Fruit fly (Drosophila melanogaster): Measurements from ENCODE around the gene acs.

Gene acs

DNA sequence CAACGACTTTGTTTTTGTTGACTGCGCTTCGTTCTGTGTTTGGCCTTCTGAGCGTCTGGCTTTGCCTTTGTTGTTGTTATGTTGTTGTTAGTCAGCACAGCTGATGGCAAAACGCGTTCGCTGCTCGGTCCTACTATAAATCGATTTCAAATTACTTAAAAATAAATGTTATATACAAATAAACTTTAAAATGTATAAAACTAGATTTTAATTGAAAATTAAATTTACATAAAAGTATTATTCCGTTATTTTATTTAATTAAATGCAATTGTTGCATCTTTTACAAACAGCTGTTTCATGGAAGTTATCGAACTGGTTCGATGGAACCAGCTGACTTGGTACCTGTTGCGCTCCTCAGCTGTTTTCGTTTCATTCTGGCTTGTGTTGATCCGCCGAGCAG, 7.3 kb upstream of the acs start, which contains the start of gene mv:
Gene mv, minus strand, starts transcription at position 80 of the 400 bp plus-strand sequence.
- no peak for TF ChIP-seq ind (GFP tag; optimal IDR thresholded peaks at IDR 0.05)
- TF ChIP-seq hbn (GFP tag; IDR thresholded peaks at IDR 0.05; ENCODE audit: partially characterized antibody), result peak; percentile 37; the same call in 1 of the 2 replicates
- no peak for TF ChIP-seq CG11093 (GFP tag; IDR thresholded peaks at IDR 0.05)
- TF ChIP-seq tx (GFP tag; optimal IDR thresholded peaks at IDR 0.05), result no peak
- no peak for TF ChIP-seq CG3281 (GFP tag; optimal IDR thresholded peaks at IDR 0.05)
- no peak for TF ChIP-seq CG18764 (GFP tag; optimal IDR thresholded peaks at IDR 0.05)
- TF ChIP-seq YL-1 (GFP tag; optimal IDR thresholded peaks at IDR 0.05), result peak; percentile 23
- TF ChIP-seq CG6175 (GFP tag; IDR thresholded peaks at IDR 0.05), result no peak
- peak; percentile 33; the same call in 2 of the 3 replicates for TF ChIP-seq Aef1 (GFP tag; IDR thresholded peaks at IDR 0.05)
- no peak for TF ChIP-seq pfk (GFP tag; optimal IDR thresholded peaks at IDR 0.05)
- TF ChIP-seq CG18011 (GFP tag; optimal IDR thresholded peaks at IDR 0.05), result no peak
- TF ChIP-seq Max (GFP tag; optimal IDR thresholded peaks at IDR 0.05), result no peak
- no peak for TF ChIP-seq CG32532 (GFP tag; IDR thresholded peaks at IDR 0.05)
- no peak for TF ChIP-seq grn (GFP tag; optimal IDR thresholded peaks at IDR 0.05)
- peak; percentile 53 for TF ChIP-seq gfzf (GFP tag; optimal IDR thresholded peaks at IDR 0.05)
- peak; percentile 45 for TF ChIP-seq CG14710 (tag; optimal IDR thresholded peaks at IDR 0.05)
- TF ChIP-seq CG34376 (GFP tag; optimal IDR thresholded peaks at IDR 0.05), result no peak
- peak; percentile 16 for TF ChIP-seq MESR4 (GFP tag; optimal IDR thresholded peaks at IDR 0.05)
- peak; percentile 48 for TF ChIP-seq sens (GFP tag)
- TF ChIP-seq CG4424 (GFP tag; optimal IDR thresholded peaks at IDR 0.05), result no peak
- no peak for TF ChIP-seq CG8388 (GFP tag; optimal IDR thresholded peaks at IDR 0.05)
- peak; percentile 6 for TF ChIP-seq hkb (optimal IDR thresholded peaks at IDR 0.05)
- no peak for TF ChIP-seq hkb (GFP tag; IDR thresholded peaks at IDR 0.05)
- peak; percentile 31; the same call in 1 of the 2 replicates for TF ChIP-seq amos (GFP tag; IDR thresholded peaks at IDR 0.05; ENCODE audit: partially characterized antibody)
- no peak for TF ChIP-seq Dbx (GFP tag; IDR thresholded peaks at IDR 0.05)
- peak; percentile 99 for TF ChIP-seq CG15514 (GFP tag; optimal IDR thresholded peaks at IDR 0.05)
- no peak for TF ChIP-seq CG1792 (GFP tag; optimal IDR thresholded peaks at IDR 0.05)
- TF ChIP-seq phol (tag; optimal IDR thresholded peaks at IDR 0.05), result no peak
- no peak for TF ChIP-seq Antp (GFP tag; optimal IDR thresholded peaks at IDR 0.05)
- no peak for TF ChIP-seq insv (GFP tag; optimal IDR thresholded peaks at IDR 0.05)
- TF ChIP-seq CG8924 (tag; optimal IDR thresholded peaks at IDR 0.05), result peak; percentile 19
- TF ChIP-seq sima (GFP tag; optimal IDR thresholded peaks at IDR 0.05), result no peak
- TF ChIP-seq CG16779 (GFP tag; IDR thresholded peaks at IDR 0.05), result no peak
- TF ChIP-seq Oli (tag; optimal IDR thresholded peaks at IDR 0.05), result no peak
- peak; percentile 31 for TF ChIP-seq CG2712 (tag; optimal IDR thresholded peaks at IDR 0.05)
- peak; percentile 11 for TF ChIP-seq CG11504 (tag; optimal IDR thresholded peaks at IDR 0.05)
- TF ChIP-seq scrt (GFP tag; optimal IDR thresholded peaks at IDR 0.05), result peak; percentile 97
- TF ChIP-seq CG9797 (GFP tag; optimal IDR thresholded peaks at IDR 0.05), result peak; percentile 61
- no peak for TF ChIP-seq CG6854 (GFP tag; optimal IDR thresholded peaks at IDR 0.05)
- TF ChIP-seq CG12942 (GFP tag; optimal IDR thresholded peaks at IDR 0.05), result no peak
- TF ChIP-seq CG31441 (GFP tag; IDR thresholded peaks at IDR 0.05), result peak; percentile 22; the same call in 1 of the 2 replicates
- no peak for TF ChIP-seq CG2120 (GFP tag; optimal IDR thresholded peaks at IDR 0.05)
- no peak for TF ChIP-seq CG12071 (GFP tag; optimal IDR thresholded peaks at IDR 0.05)
- TF ChIP-seq CG9876 (GFP tag; optimal IDR thresholded peaks at IDR 0.05), result no peak
- TF ChIP-seq nau (GFP tag; optimal IDR thresholded peaks at IDR 0.05), result no peak
- no peak for TF ChIP-seq trh (GFP tag; optimal IDR thresholded peaks at IDR 0.05)
- no peak for TF ChIP-seq CG9727 (GFP tag; optimal IDR thresholded peaks at IDR 0.05)
- no peak for TF ChIP-seq CG11247 (GFP tag; IDR thresholded peaks at IDR 0.05)
- TF ChIP-seq CG1832 (GFP tag; optimal IDR thresholded peaks at IDR 0.05), result no peak
- no peak for TF ChIP-seq seq (GFP tag; IDR thresholded peaks at IDR 0.05)
- peak; percentile 98 for TF ChIP-seq kah (GFP tag; optimal IDR thresholded peaks at IDR 0.05)
- no peak for TF ChIP-seq CG2889 (GFP tag; IDR thresholded peaks at IDR 0.05)

All from whole organism, embryonic.